Worm (Caenorhabditis elegans) whole organism, L2 larva: ENCODE results near the gene F46C5.4.

Source experiments
- C34F6.9 ChIP-seq: fragments of 150-350 bp; optimal IDR thresholded peaks from 2 replicates; lab custom pipeline; 2014; ENCODE audit warnings: missing biosample characterization, missing genetic modification characterization
- F13H6.1 ChIP-seq: sonication (generic microtip); optimal IDR thresholded peaks from 2 replicates; lab custom pipeline; 2016; ENCODE audit warnings: missing genetic modification characterization, missing compliant biosample characterization
- R02D3.7 ChIP-seq: fragments of 150-350 bp; optimal IDR thresholded peaks from 2 replicates; lab custom pipeline; 2014; ENCODE audit warnings: missing biosample characterization, missing genetic modification characterization
- Y55F3AM.14 ChIP-seq: fragments of 200-800 bp; sonication (Bioruptor generic); optimal IDR thresholded peaks from 2 replicates; lab custom pipeline; 2018; ENCODE audit warnings: mild to moderate bottlenecking, missing genetic modification characterization, missing compliant biosample characterization
- ZK546.5 ChIP-seq: sonication (generic microtip); optimal IDR thresholded peaks from 2 replicates; lab custom pipeline; 2017; ENCODE audit warnings: missing biosample characterization, missing genetic modification characterization
- alr-1 ChIP-seq: fragments of 150-350 bp; optimal IDR thresholded peaks from 2 replicates; lab custom pipeline; 2014; ENCODE audit warnings: missing biosample characterization, missing genetic modification characterization
- aly-2 ChIP-seq: fragments of 150-350 bp; optimal IDR thresholded peaks from 2 replicates; lab custom pipeline; 2014; ENCODE audit warnings: missing biosample characterization, missing genetic modification characterization
- ama-1 ChIP-seq: fragments of 150-350 bp; optimal IDR thresholded peaks from 2 replicates; lab custom pipeline; 2018; ENCODE audit warnings: inconsistent platforms
- blmp-1 ChIP-seq: sonication (generic microtip); optimal IDR thresholded peaks from 2 replicates; lab custom pipeline; 2017; ENCODE audit warnings: missing genetic modification characterization, mild to moderate bottlenecking, missing compliant biosample characterization, antibody characterized with exemption, moderate library complexity; ENCODE audit not compliant: insufficient read depth
- ceh-16 ChIP-seq: fragments of 150-350 bp; optimal IDR thresholded peaks from 2 replicates; lab custom pipeline; 2014; ENCODE audit warnings: missing biosample characterization, missing genetic modification characterization
- ceh-82 ChIP-seq: fragments of 150-350 bp; optimal IDR thresholded peaks from 2 replicates; lab custom pipeline; 2014; ENCODE audit warnings: missing biosample characterization, missing genetic modification characterization
- crh-2 ChIP-seq: sonication (generic microtip); optimal IDR thresholded peaks from 2 replicates; lab custom pipeline; 2017; ENCODE audit warnings: missing biosample characterization, missing genetic modification characterization
- dmd-4 ChIP-seq: sonication (generic microtip); optimal IDR thresholded peaks from 2 replicates; lab custom pipeline; 2017; ENCODE audit warnings: missing biosample characterization, missing genetic modification characterization
- egl-27 ChIP-seq: sonication (generic microtip); optimal IDR thresholded peaks from 3 replicates; lab custom pipeline; 2017; ENCODE audit warnings: missing biosample characterization, missing genetic modification reagents, missing genetic modification characterization
- elt-1 ChIP-seq: fragments of 150-350 bp; optimal IDR thresholded peaks from 2 replicates; lab custom pipeline; 2014; ENCODE audit warnings: missing biosample characterization, missing genetic modification characterization
- elt-3 ChIP-seq: sonication (generic microtip); optimal IDR thresholded peaks from 2 replicates; lab custom pipeline; 2017; ENCODE audit warnings: missing biosample characterization, missing genetic modification characterization
- fos-1 ChIP-seq: fragments of 150-350 bp; optimal IDR thresholded peaks from 2 replicates; lab custom pipeline; 2014; ENCODE audit warnings: missing biosample characterization, missing genetic modification characterization
- gmeb-1 ChIP-seq: fragments of 150-350 bp; optimal IDR thresholded peaks from 2 replicates; lab custom pipeline; 2014; ENCODE audit warnings: missing biosample characterization, missing genetic modification characterization
- lin-11 ChIP-seq: fragments of 150-350 bp; sonication (generic microtip); optimal IDR thresholded peaks from 2 replicates; lab custom pipeline; 2014; ENCODE audit warnings: missing biosample characterization, missing genetic modification characterization, inconsistent platforms, mixed read lengths
- lin-13 ChIP-seq: fragments of 150-350 bp; optimal IDR thresholded peaks from 2 replicates; lab custom pipeline; 2014; ENCODE audit warnings: missing biosample characterization, missing genetic modification reagents, missing genetic modification characterization
- lin-39 ChIP-seq: fragments of 150-350 bp; optimal IDR thresholded peaks from 2 replicates; lab custom pipeline; 2014; ENCODE audit warnings: missing biosample characterization, missing genetic modification reagents, missing genetic modification characterization
- lsy-2 ChIP-seq, 2 experiments: fragments of 150-350 bp in 1 of 2; sonication (generic microtip) in 1 of 2; optimal IDR thresholded peaks; 2 replicates each; lab custom pipeline; 2014 to 2017; ENCODE audit warnings: missing biosample characterization in 2 of 2, missing genetic modification characterization in 2 of 2
- mab-5 ChIP-seq: fragments of 150-350 bp; optimal IDR thresholded peaks from 2 replicates; lab custom pipeline; 2014; ENCODE audit warnings: missing biosample characterization, missing genetic modification characterization
- mbf-1 ChIP-seq: sonication (generic microtip); optimal IDR thresholded peaks from 2 replicates; lab custom pipeline; 2017; ENCODE audit warnings: missing biosample characterization, missing genetic modification characterization
- mdl-1 ChIP-seq, 2 experiments: fragments of 150-350 bp in 1 of 2; sonication (generic microtip) in 1 of 2; optimal IDR thresholded peaks; 2 replicates each; lab custom pipeline; 2017; ENCODE audit warnings: missing biosample characterization in 2 of 2, missing genetic modification characterization in 2 of 2
- nhr-10 ChIP-seq: sonication (generic microtip); optimal IDR thresholded peaks from 2 replicates; lab custom pipeline; 2017; ENCODE audit warnings: missing biosample characterization, missing genetic modification characterization
- nhr-11 ChIP-seq: fragments of 150-350 bp; optimal IDR thresholded peaks from 2 replicates; lab custom pipeline; 2014; ENCODE audit warnings: missing biosample characterization, missing genetic modification characterization
- nhr-12 ChIP-seq: fragments of 150-350 bp; optimal IDR thresholded peaks from 2 replicates; lab custom pipeline; 2014; ENCODE audit warnings: missing biosample characterization, missing genetic modification characterization
- nhr-129 ChIP-seq: fragments of 150-350 bp; optimal IDR thresholded peaks from 2 replicates; lab custom pipeline; 2014; ENCODE audit warnings: missing biosample characterization, missing genetic modification characterization
- nhr-21 ChIP-seq: fragments of 150-350 bp; optimal IDR thresholded peaks from 2 replicates; lab custom pipeline; 2014; ENCODE audit warnings: missing biosample characterization, missing genetic modification characterization
- nhr-23 ChIP-seq: fragments of 150-350 bp; optimal IDR thresholded peaks from 2 replicates; lab custom pipeline; 2014; ENCODE audit warnings: missing biosample characterization, missing genetic modification reagents, missing genetic modification characterization
- nhr-237 ChIP-seq: fragments of 150-350 bp; optimal IDR thresholded peaks from 2 replicates; lab custom pipeline; 2014; ENCODE audit warnings: missing biosample characterization, missing genetic modification characterization
- nhr-25 ChIP-seq: fragments of 150-350 bp; sonication (generic microtip); optimal IDR thresholded peaks from 3 replicates; lab custom pipeline; 2014; ENCODE audit warnings: missing biosample characterization, missing genetic modification characterization
- nhr-6 ChIP-seq: fragments of 150-350 bp; optimal IDR thresholded peaks from 2 replicates; lab custom pipeline; 2014; ENCODE audit warnings: missing biosample characterization, missing genetic modification characterization
- nhr-77 ChIP-seq: fragments of 150-350 bp; optimal IDR thresholded peaks from 2 replicates; lab custom pipeline; 2014; ENCODE audit warnings: missing biosample characterization, missing genetic modification characterization
- peb-1 ChIP-seq: fragments of 150-350 bp; optimal IDR thresholded peaks from 2 replicates; lab custom pipeline; 2014; ENCODE audit warnings: missing biosample characterization, missing genetic modification characterization
- sem-4 ChIP-seq: fragments of 150-350 bp; optimal IDR thresholded peaks from 2 replicates; lab custom pipeline; 2014; ENCODE audit warnings: missing biosample characterization, missing genetic modification reagents, missing genetic modification characterization
- skn-1 ChIP-seq: sonication (generic microtip); optimal IDR thresholded peaks from 2 replicates; lab custom pipeline; 2017; ENCODE audit warnings: missing biosample characterization, missing genetic modification characterization
- sma-3 ChIP-seq: sonication (generic microtip); optimal IDR thresholded peaks from 2 replicates; lab custom pipeline; 2016; ENCODE audit warnings: missing genetic modification reagents, missing genetic modification characterization, missing compliant biosample characterization
- sma-9 ChIP-seq, 2 experiments: fragments of 150-350 bp in 1 of 2; sonication (generic microtip) in 1 of 2; optimal IDR thresholded peaks; 2 replicates each; lab custom pipeline; 2014 to 2016; ENCODE audit warnings: missing genetic modification characterization in 2 of 2, mild to moderate bottlenecking in 1 of 2, missing biosample characterization in 1 of 2, missing compliant biosample characterization in 1 of 2, missing genetic modification reagents in 1 of 2, moderate library complexity in 1 of 2
- snpc-4 ChIP-seq: fragments of 150-350 bp; optimal IDR thresholded peaks from 2 replicates; lab custom pipeline; 2014; ENCODE audit warnings: missing biosample characterization, missing genetic modification characterization
- unc-39 ChIP-seq: fragments of 150-350 bp; optimal IDR thresholded peaks from 2 replicates; lab custom pipeline; 2014; ENCODE audit warnings: missing biosample characterization, missing genetic modification characterization
- unc-55 ChIP-seq: fragments of 150-350 bp; sonication (generic microtip); optimal IDR thresholded peaks from 3 replicates; lab custom pipeline; 2014; ENCODE audit warnings: missing biosample characterization, missing genetic modification reagents, missing genetic modification characterization
- unc-62 ChIP-seq: fragments of 150-350 bp; optimal IDR thresholded peaks from 2 replicates; lab custom pipeline; 2014; ENCODE audit warnings: missing biosample characterization, missing genetic modification reagents, missing genetic modification characterization
- zag-1 ChIP-seq: fragments of 150-350 bp; optimal IDR thresholded peaks from 2 replicates; lab custom pipeline; 2014; ENCODE audit warnings: missing biosample characterization, missing genetic modification characterization
- ztf-1 ChIP-seq: fragments of 200-800 bp; sonication (Bioruptor generic); conservative IDR thresholded peaks from 2 replicates; pipeline ENCODE4 v1.3.6; 2022; ENCODE audit warnings: missing genetic modification characterization, missing compliant biosample characterization
- ztf-11 ChIP-seq: sonication (generic microtip); optimal IDR thresholded peaks from 2 replicates; lab custom pipeline; 2017; ENCODE audit warnings: missing biosample characterization, missing genetic modification characterization
- ztf-4 ChIP-seq: fragments of 150-350 bp; optimal IDR thresholded peaks from 2 replicates; lab custom pipeline; 2014; ENCODE audit warnings: missing biosample characterization, missing genetic modification characterization

Gene F46C5.4

DNA sequence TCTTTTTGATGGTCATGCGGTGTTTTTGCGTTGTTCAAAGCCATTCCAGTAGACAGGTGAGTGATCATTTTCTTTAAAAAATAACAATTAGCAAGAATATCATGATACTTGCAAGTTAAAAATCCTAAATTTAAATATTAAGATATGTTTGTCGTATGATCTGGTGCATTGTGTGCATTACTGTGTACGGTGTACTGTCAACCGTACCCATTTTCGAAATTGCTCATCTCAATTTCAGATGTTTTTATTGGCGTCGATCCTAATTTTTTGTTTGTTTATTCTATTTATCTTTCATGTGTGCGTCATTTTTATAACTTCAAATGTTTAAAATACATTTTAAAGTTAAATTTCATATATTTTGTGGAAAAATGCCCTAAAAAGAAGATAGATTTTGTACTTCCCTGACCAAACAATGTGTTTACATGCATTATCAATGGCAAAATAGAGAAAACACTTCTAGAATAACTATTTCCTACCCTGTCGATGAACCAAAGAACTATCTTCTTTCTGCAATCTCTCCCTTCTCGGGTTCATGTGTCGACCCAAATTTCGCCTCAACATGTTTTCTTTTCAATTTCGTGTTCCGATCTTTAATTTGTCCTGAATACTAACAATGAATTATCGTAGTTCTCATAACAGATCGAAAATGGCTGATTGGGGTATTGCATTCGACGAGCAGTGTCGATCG is 48.5 kb downstream of the F46C5.4 start, which contains the start of the genes T07D4.5 and ddx-19:
Gene T07D4.5, minus strand, starts transcription at position 71 of the 688 bp plus-strand sequence.
Gene ddx-19, plus strand, starts transcription at position 638 of the 688 bp plus-strand sequence.
- TF ChIP-seq skn-1 (tag; lab: Kevin White, UChicago): no peak
- no peak for TF ChIP-seq snpc-4 (tag; lab: Kevin White, UChicago)
- no peak for TF ChIP-seq mbf-1
- TF ChIP-seq lsy-2 (tag; optimal IDR thresholded peaks at IDR 0.05; lab: Kevin White, UChicago): peak; percentile 89 to 98
- TF ChIP-seq mdl-1 (tag; optimal IDR thresholded peaks at IDR 0.05; lab: Kevin White, UChicago): no peak
- no peak for TF ChIP-seq blmp-1 (tag; lab: Kevin White, UChicago)
- no peak for TF ChIP-seq unc-39 (tag; lab: Kevin White, UChicago)
- TF ChIP-seq nhr-23: no peak
- no peak for TF ChIP-seq Y55F3AM.14 (GFP tag; lab: Kevin White, UChicago)
- peak; percentile 85 for TF ChIP-seq unc-55 (GFP tag; lab: Kevin White, UChicago)
- no peak for TF ChIP-seq sem-4 (tag; lab: Kevin White, UChicago)
- peak; percentile 42 for TF ChIP-seq crh-2 (tag; lab: Kevin White, UChicago)
- no peak for TF ChIP-seq unc-62 (GFP tag; lab: Kevin White, UChicago)
- peak; percentile 29 for TF ChIP-seq gmeb-1
- no peak for TF ChIP-seq sma-9 (GFP tag; optimal IDR thresholded peaks at IDR 0.05; lab: Kevin White, UChicago)
- TF ChIP-seq sma-9 (tag; optimal IDR thresholded peaks at IDR 0.05; lab: Kevin White, UChicago): no peak
- TF ChIP-seq nhr-11: no peak
- TF ChIP-seq nhr-25 (tag; lab: Kevin White, UChicago): no peak
- no peak for TF ChIP-seq ztf-11 (tag; lab: Kevin White, UChicago)
- no peak for TF ChIP-seq zag-1 (tag; lab: Kevin White, UChicago)
- TF ChIP-seq F13H6.1 (tag; lab: Kevin White, UChicago): no peak
- TF ChIP-seq nhr-129 (tag; lab: Kevin White, UChicago): peak; percentile 24
- no peak for TF ChIP-seq ztf-1 (GFP tag; lab: Robert Waterston, UW)
- no peak for TF ChIP-seq elt-3 (tag; lab: Kevin White, UChicago)
- peak; percentile 42 for TF ChIP-seq sma-3 (GFP tag; lab: Kevin White, UChicago)
- TF ChIP-seq ceh-82: no peak
- no peak for TF ChIP-seq ZK546.5 (tag; lab: Kevin White, UChicago)
- no peak for TF ChIP-seq peb-1 (tag; lab: Kevin White, UChicago)
- no peak for TF ChIP-seq lin-39
- TF ChIP-seq ztf-4: no peak
- TF ChIP-seq nhr-237 (tag; lab: Kevin White, UChicago): no peak
- peak; percentile 67 for TF ChIP-seq C34F6.9 (tag; lab: Kevin White, UChicago)
- TF ChIP-seq fos-1 (tag; lab: Kevin White, UChicago): peak; percentile 1
- TF ChIP-seq nhr-6: no peak
- TF ChIP-seq egl-27 (tag; lab: Kevin White, UChicago): no peak
- no peak for TF ChIP-seq lin-11 (tag; lab: Kevin White, UChicago)
- no peak for TF ChIP-seq ama-1 (lab: Kevin White, UChicago)
- TF ChIP-seq R02D3.7 (tag; lab: Kevin White, UChicago): no peak
- no peak for TF ChIP-seq mab-5
- peak; percentile 4 for TF ChIP-seq nhr-21
- no peak for TF ChIP-seq nhr-77 (tag; lab: Kevin White, UChicago)
- TF ChIP-seq nhr-12 (tag; lab: Kevin White, UChicago): no peak
- no peak for TF ChIP-seq nhr-10
- TF ChIP-seq alr-1 (tag; lab: Kevin White, UChicago): no peak
- TF ChIP-seq aly-2 (tag; lab: Kevin White, UChicago): no peak
- peak; percentile 25 for TF ChIP-seq lin-13 (GFP tag; lab: Kevin White, UChicago)
- TF ChIP-seq elt-1: no peak
- TF ChIP-seq dmd-4: no peak
- TF ChIP-seq ceh-16 (tag; lab: Kevin White, UChicago): no peak
